Fruit fly (Drosophila melanogaster) whole organism, embryonic: ENCODE results near the gene Hsp22.
A peak's percentile ranks its signal among the peaks of the same experiment; 100 is the strongest.

Experiments used
- Ada2b ChIP-seq: fragments of 200-800 bp; sonication (Bioruptor generic); IDR thresholded peaks from 2 replicates; pipeline ENCODE4 v1.3.6; 2022; ENCODE audit warnings: missing biosample characterization, missing genetic modification characterization
- CG10321 ChIP-seq: fragments of 200-800 bp; sonication (Bioruptor generic); IDR thresholded peaks from 2 replicates; pipeline ENCODE4 v1.3.6; 2022; ENCODE audit warnings: missing biosample characterization, missing genetic modification characterization
- CG10366 ChIP-seq: fragments of 200-800 bp; sonication (Bioruptor generic); IDR thresholded peaks from 2 replicates; pipeline ENCODE4 v1.3.6; 2022; ENCODE audit warnings: missing biosample characterization, missing genetic modification characterization
- CG10979 ChIP-seq: fragments of 200-800 bp; sonication (Bioruptor generic); optimal IDR thresholded peaks from 2 replicates; lab custom pipeline; 2018; ENCODE audit warnings: missing biosample characterization, mild to moderate bottlenecking, missing genetic modification characterization, moderate library complexity
- CG11695 ChIP-seq: fragments of 200-800 bp; sonication (Bioruptor generic); IDR thresholded peaks from 3 replicates; pipeline ENCODE4 v1.3.6; 2022; ENCODE audit warnings: missing biosample characterization, missing genetic modification characterization
- CG1233 ChIP-seq: fragments of 200-800 bp; sonication (Bioruptor generic); optimal IDR thresholded peaks from 4 replicates; lab custom pipeline; 2018; ENCODE audit warnings: missing biosample characterization, mild to moderate bottlenecking, missing genetic modification characterization
- CG13894 ChIP-seq: fragments of 200-800 bp; sonication (Bioruptor generic); optimal IDR thresholded peaks from 3 replicates; lab custom pipeline; 2018; ENCODE audit warnings: missing biosample characterization, mild to moderate bottlenecking, missing genetic modification characterization, moderate library complexity
- CG14050 ChIP-seq: fragments of 200-800 bp; sonication (Bioruptor generic); IDR thresholded peaks from 3 replicates; pipeline ENCODE4 v1.3.6; 2022; ENCODE audit warnings: missing biosample characterization, missing genetic modification characterization
- CG15479 ChIP-seq: fragments of 200-800 bp; sonication (Bioruptor generic); optimal IDR thresholded peaks from 3 replicates; lab custom pipeline; 2019; ENCODE audit warnings: missing biosample characterization, mild to moderate bottlenecking, missing genetic modification characterization, moderate library complexity
- CG17802 ChIP-seq: fragments of 200-800 bp; sonication (Bioruptor generic); optimal IDR thresholded peaks from 2 replicates; lab custom pipeline; 2018; ENCODE audit warnings: missing biosample characterization, mild to moderate bottlenecking, missing genetic modification characterization, moderate library complexity
- CG17829 ChIP-seq: fragments of 200-800 bp; optimal IDR thresholded peaks from 2 replicates; lab custom pipeline; 2019; ENCODE audit warnings: missing biosample characterization, mild to moderate bottlenecking, missing genetic modification characterization, moderate library complexity
- CG1792 ChIP-seq: fragments of 200-800 bp; sonication (Bioruptor generic); optimal IDR thresholded peaks from 2 replicates; lab custom pipeline; 2016; ENCODE audit warnings: missing biosample characterization, missing genetic modification characterization
- CG18262 ChIP-seq: fragments of 200-800 bp; optimal IDR thresholded peaks from 3 replicates; lab custom pipeline; 2019; ENCODE audit warnings: missing biosample characterization, mild to moderate bottlenecking, missing genetic modification characterization, moderate library complexity
- CG18599 ChIP-seq: fragments of 200-800 bp; sonication (Bioruptor generic); optimal IDR thresholded peaks from 3 replicates; lab custom pipeline; 2017; ENCODE audit warnings: missing biosample characterization, missing genetic modification characterization, mild to moderate bottlenecking, moderate library complexity, missing genetic modification reagents
- CG2116 ChIP-seq: fragments of 200-800 bp; sonication (Bioruptor generic); optimal IDR thresholded peaks from 3 replicates; lab custom pipeline; 2018; ENCODE audit warnings: missing biosample characterization, mild to moderate bottlenecking, missing genetic modification characterization
- CG2120 ChIP-seq: fragments of 200-800 bp; sonication (Bioruptor generic); optimal IDR thresholded peaks from 3 replicates; lab custom pipeline; 2016; ENCODE audit warnings: missing biosample characterization, missing genetic modification characterization
- CG32767 ChIP-seq: fragments of 200-800 bp; sonication (Bioruptor generic); IDR thresholded peaks from 2 replicates; pipeline ENCODE4 v1.3.6; 2022; ENCODE audit warnings: missing biosample characterization, missing genetic modification characterization
- CG4282 ChIP-seq: fragments of 200-800 bp; sonication (Bioruptor generic); optimal IDR thresholded peaks from 2 replicates; lab custom pipeline; 2016; ENCODE audit warnings: missing biosample characterization, missing genetic modification characterization
- CG6272 ChIP-seq: fragments of 200-800 bp; sonication (Bioruptor generic); IDR thresholded peaks from 2 replicates; pipeline ENCODE4 v1.3.6; 2022; ENCODE audit warnings: missing biosample characterization, missing genetic modification characterization
- CG6765 ChIP-seq: fragments of 200-800 bp; sonication (Bioruptor generic); optimal IDR thresholded peaks from 3 replicates; lab custom pipeline; 2017; ENCODE audit warnings: missing biosample characterization, mild to moderate bottlenecking, missing genetic modification characterization
- CG7271 ChIP-seq: fragments of 200-800 bp; sonication (Bioruptor generic); optimal IDR thresholded peaks from 2 replicates; lab custom pipeline; 2018; ENCODE audit warnings: missing biosample characterization, mild to moderate bottlenecking, missing genetic modification characterization, moderate library complexity
- CG8388 ChIP-seq: fragments of 200-800 bp; sonication (Bioruptor generic); optimal IDR thresholded peaks from 2 replicates; lab custom pipeline; 2019; ENCODE audit warnings: missing biosample characterization, mild to moderate bottlenecking, missing genetic modification characterization, moderate library complexity
- CrebB ChIP-seq: fragments of 200-800 bp; sonication (Bioruptor generic); optimal IDR thresholded peaks from 3 replicates; lab custom pipeline; 2018; ENCODE audit warnings: missing biosample characterization, mild to moderate bottlenecking, missing genetic modification characterization
- D ChIP-seq, 2 experiments: fragments of 200-800 bp in 1 of 2; fragments of >200 bp in 1 of 2; sonication (Bioruptor generic) in 1 of 2; optimal IDR thresholded peaks; 2 replicates in 1 of 2; 3 replicates in 1 of 2; lab custom pipeline; 2017; ENCODE audit warnings: mild to moderate bottlenecking in 1 of 2, missing biosample characterization in 1 of 2, missing genetic modification characterization in 1 of 2, missing genetic modification reagents in 1 of 2
- Dfd ChIP-seq, 2 experiments: fragments of >200 bp; optimal IDR thresholded peaks; 2 replicates each; lab custom pipeline; 2017; ENCODE audit warnings: missing biosample characterization in 2 of 2, missing genetic modification characterization in 2 of 2
- HLH54F ChIP-seq: fragments of 200-800 bp; sonication (Bioruptor generic); optimal IDR thresholded peaks from 3 replicates; lab custom pipeline; 2016; ENCODE audit warnings: missing biosample characterization, missing genetic modification characterization
- Lhr ChIP-seq: fragments of 200-800 bp; sonication (Bioruptor generic); optimal IDR thresholded peaks from 3 replicates; lab custom pipeline; 2017; ENCODE audit warnings: mild to moderate bottlenecking, missing biosample characterization, missing genetic modification reagents, missing genetic modification characterization
- Med ChIP-seq: fragments of 200-800 bp; sonication (Bioruptor generic); peaks from one replicate; lab custom pipeline; 2016; ENCODE audit warnings: missing biosample characterization, missing genetic modification characterization, mild to moderate bottlenecking, inconsistent platforms, moderate library complexity
- NfI ChIP-seq: fragments of 200-800 bp; sonication (Bioruptor generic); optimal IDR thresholded peaks from 3 replicates; lab custom pipeline; 2018; ENCODE audit warnings: missing biosample characterization, mild to moderate bottlenecking, missing genetic modification characterization, moderate library complexity
- Ssrp ChIP-seq: fragments of 200-800 bp; sonication (Bioruptor generic); optimal IDR thresholded peaks from 2 replicates; lab custom pipeline; 2018; ENCODE audit warnings: missing biosample characterization, mild to moderate bottlenecking, missing genetic modification characterization, moderate library complexity
- Taf1 ChIP-seq: fragments of 200-800 bp; sonication (Bioruptor generic); IDR thresholded peaks from 2 replicates; pipeline ENCODE4 v1.3.6; 2022; ENCODE audit warnings: missing biosample characterization, missing genetic modification characterization
- Usf ChIP-seq: fragments of 200-800 bp; sonication (Bioruptor generic); optimal IDR thresholded peaks from 2 replicates; lab custom pipeline; 2017; ENCODE audit warnings: missing genotype, missing biosample characterization, missing genetic modification characterization
- aop ChIP-seq: fragments of 200-800 bp; sonication (Bioruptor generic); IDR thresholded peaks from 2 replicates; pipeline ENCODE4 v1.3.6; 2022; ENCODE audit warnings: missing biosample characterization, missing genetic modification characterization
- br ChIP-seq: fragments of >200 bp; optimal IDR thresholded peaks from 2 replicates; lab custom pipeline; 2017
- btn ChIP-seq: fragments of 200-800 bp; sonication (Bioruptor generic); optimal IDR thresholded peaks from 2 replicates; lab custom pipeline; 2016; ENCODE audit warnings: missing biosample characterization, missing genetic modification characterization
- emc ChIP-seq: fragments of 200-800 bp; sonication (Bioruptor generic); optimal IDR thresholded peaks from 2 replicates; lab custom pipeline; 2016; ENCODE audit warnings: missing biosample characterization, missing genetic modification characterization
- en ChIP-seq: fragments of 200-800 bp; sonication (Bioruptor generic); optimal IDR thresholded peaks from 2 replicates; lab custom pipeline; 2016; ENCODE audit warnings: missing biosample characterization, missing genetic modification characterization
- gcm ChIP-seq: fragments of 200-800 bp; sonication (Bioruptor generic); optimal IDR thresholded peaks from 2 replicates; lab custom pipeline; 2019; ENCODE audit warnings: missing biosample characterization, mild to moderate bottlenecking, missing genetic modification characterization, moderate library complexity
- ind ChIP-seq: fragments of 200-800 bp; sonication (Bioruptor generic); optimal IDR thresholded peaks from 3 replicates; lab custom pipeline; 2016; ENCODE audit warnings: missing biosample characterization, missing genetic modification characterization
- kay ChIP-seq: fragments of 200-800 bp; sonication (Bioruptor generic); optimal IDR thresholded peaks from 2 replicates; lab custom pipeline; 2016; ENCODE audit warnings: missing biosample characterization, missing genetic modification characterization
- lilli ChIP-seq: fragments of 200-800 bp; sonication (Bioruptor generic); optimal IDR thresholded peaks from 3 replicates; lab custom pipeline; 2016; ENCODE audit warnings: missing biosample characterization, missing genetic modification characterization
- nom ChIP-seq: fragments of 200-800 bp; sonication (Bioruptor generic); optimal IDR thresholded peaks from 2 replicates; lab custom pipeline; 2017; ENCODE audit warnings: missing biosample characterization, missing genetic modification characterization, mild to moderate bottlenecking, moderate library complexity, missing genetic modification reagents
- oc ChIP-seq: fragments of 200-800 bp; sonication (Bioruptor generic); optimal IDR thresholded peaks from 2 replicates; lab custom pipeline; 2018; ENCODE audit warnings: missing biosample characterization, mild to moderate bottlenecking, missing genetic modification characterization, moderate library complexity
- prd ChIP-seq, 3 experiments: fragments of >200 bp in 2 of 3; fragments of 200-800 bp in 1 of 3; sonication (Bioruptor generic) in 1 of 3; optimal IDR thresholded peaks in 2 of 3; IDR thresholded peaks in 1 of 3; 2 replicates in 2 of 3; 3 replicates in 1 of 3; pipeline versions ENCODE4 v1.3.6 to Lab custom; 2017 to 2022; ENCODE audit warnings: missing biosample characterization in 1 of 3, missing genetic modification characterization in 1 of 3
- psq ChIP-seq: fragments of 200-800 bp; sonication (Bioruptor generic); optimal IDR thresholded peaks from 2 replicates; lab custom pipeline; 2017; ENCODE audit warnings: missing biosample characterization, missing genetic modification characterization
- ro ChIP-seq: fragments of 200-800 bp; sonication (Bioruptor generic); IDR thresholded peaks from 2 replicates; pipeline ENCODE4 v1.3.6; 2022; ENCODE audit warnings: missing biosample characterization, missing genetic modification characterization
- run ChIP-seq: fragments of 200-800 bp; sonication (Bioruptor generic); optimal IDR thresholded peaks from 3 replicates; lab custom pipeline; 2018; ENCODE audit warnings: missing biosample characterization, mild to moderate bottlenecking, missing genetic modification characterization
- scrt ChIP-seq: fragments of 200-800 bp; sonication (Bioruptor generic); optimal IDR thresholded peaks from 2 replicates; lab custom pipeline; 2018; ENCODE audit warnings: missing biosample characterization, mild to moderate bottlenecking, missing genetic modification characterization, moderate library complexity
- sna ChIP-seq: fragments of 200-800 bp; sonication (Bioruptor generic); IDR thresholded peaks from 2 replicates; pipeline ENCODE4 v1.3.6; 2022; ENCODE audit warnings: missing biosample characterization, missing genetic modification characterization; ENCODE audit not compliant: partially characterized antibody
- sug ChIP-seq: fragments of 200-800 bp; optimal IDR thresholded peaks from 2 replicates; lab custom pipeline; 2019; ENCODE audit warnings: missing biosample characterization, mild to moderate bottlenecking, missing genetic modification characterization, moderate library complexity

Gene Hsp22

dm6 chr3L:9333745-9334382 lies 38.9 kb upstream of the Hsp22 start, which contains the start of gene PGRP-LA (continued):
- no peak for TF ChIP-seq nom
- TF ChIP-seq CG15479: no peak
- no peak for TF ChIP-seq CG4282 (GFP tag; lab: Kevin White, UChicago)
- TF ChIP-seq Ada2b: no peak
- no peak for TF ChIP-seq CG10321 (GFP tag; lab: Robert Waterston, UW)
- no peak for TF ChIP-seq sug (tag; lab: Kevin White, UChicago)
- no peak for TF ChIP-seq Lhr (GFP tag; lab: Kevin White, UChicago)
- no peak for TF ChIP-seq CG18262 (tag; lab: Kevin White, UChicago)
- no peak for TF ChIP-seq oc (tag; lab: Kevin White, UChicago)
- TF ChIP-seq scrt (GFP tag; lab: Kevin White, UChicago): no peak
- no peak for TF ChIP-seq CG8388 (GFP tag; lab: Kevin White, UChicago)
- TF ChIP-seq CG6765 (GFP tag; lab: Kevin White, UChicago): peak; percentile 21
- no peak for TF ChIP-seq CG11695
- TF ChIP-seq ro: no peak
- TF ChIP-seq ind (GFP tag; lab: Kevin White, UChicago): peak; percentile 17
- no peak for TF ChIP-seq prd (optimal IDR thresholded peaks at IDR 0.05; lab: Kevin White, UChicago)
- no peak for TF ChIP-seq prd (GFP tag; IDR thresholded peaks at IDR 0.05; lab: Robert Waterston, UW)
- TF ChIP-seq HLH54F (GFP tag; lab: Kevin White, UChicago): no peak
- no peak for TF ChIP-seq CG7271 (tag; lab: Kevin White, UChicago)
- TF ChIP-seq CG32767 (GFP tag; lab: Robert Waterston, UW): no peak
- TF ChIP-seq aop (GFP tag; lab: Robert Waterston, UW): no peak
- no peak for TF ChIP-seq CG18599 (GFP tag; lab: Kevin White, UChicago)
- peak; percentile 28 for TF ChIP-seq CG2120 (GFP tag; lab: Kevin White, UChicago)
- no peak for TF ChIP-seq psq (GFP tag; lab: Kevin White, UChicago)
- no peak for TF ChIP-seq CG10366 (GFP tag; lab: Robert Waterston, UW)
- no peak for TF ChIP-seq Ssrp (tag; lab: Kevin White, UChicago)
- TF ChIP-seq CG2116 (GFP tag; lab: Kevin White, UChicago): no peak
- TF ChIP-seq D (optimal IDR thresholded peaks at IDR 0.05; lab: Kevin White, UChicago): no peak
- no peak for TF ChIP-seq D (GFP tag; optimal IDR thresholded peaks at IDR 0.05; lab: Kevin White, UChicago)
- TF ChIP-seq CG17802: no peak
- TF ChIP-seq Taf1: no peak
- TF ChIP-seq Dfd (GFP tag; optimal IDR thresholded peaks at IDR 0.05; lab: Kevin White, UChicago): no peak
- TF ChIP-seq Med (GFP tag; lab: Kevin White, UChicago): peak; percentile 81
- TF ChIP-seq CG1792: no peak
- TF ChIP-seq en (GFP tag; lab: Kevin White, UChicago): no peak
- TF ChIP-seq kay: no peak
- TF ChIP-seq emc (GFP tag; lab: Kevin White, UChicago): no peak
- no peak for TF ChIP-seq Usf (GFP tag; lab: Kevin White, UChicago)
- no peak for TF ChIP-seq CG17829 (tag; lab: Kevin White, UChicago)
- no peak for TF ChIP-seq run
- no peak for TF ChIP-seq br
- no peak for TF ChIP-seq CG6272
- no peak for TF ChIP-seq CG1233 (GFP tag; lab: Kevin White, UChicago)
- no peak for TF ChIP-seq btn (GFP tag; lab: Kevin White, UChicago)
- no peak for TF ChIP-seq CG10979
- peak; percentile 46 for TF ChIP-seq NfI (GFP tag; lab: Kevin White, UChicago)
- no peak for TF ChIP-seq CrebB (tag; lab: Kevin White, UChicago)
- no peak for TF ChIP-seq gcm (GFP tag; lab: Kevin White, UChicago)
- TF ChIP-seq CG14050 (GFP tag; lab: Robert Waterston, UW): no peak
- no peak for TF ChIP-seq CG13894 (tag; lab: Kevin White, UChicago)
- TF ChIP-seq sna (GFP tag; lab: Robert Waterston, UW): no peak
- TF ChIP-seq lilli: peak; percentile 29
